Fruit fly (Drosophila melanogaster): ENCODE measurements around the gene CG14930.
A peak's percentile ranks its signal among the peaks of the same experiment; 100 is the strongest.

Gene CG14930

dm6 chr2L:11521185-11521584, at the start of gene CG14930:
CG14930 (minus strand) TSS chr2L:11521285.
- TF ChIP-seq CG17801 (GFP tag; optimal IDR thresholded peaks at IDR 0.05; ENCODE audit: partially characterized antibody): no peak

dm6 chr2L:11553825-11554224, 32.7 kb upstream of the CG14930 start:
- TF ChIP-seq CG17801 (GFP tag; optimal IDR thresholded peaks at IDR 0.05; ENCODE audit: partially characterized antibody): no peak

dm6 chr2L:11535845-11536244, 14.8 kb upstream of the CG14930 start, which contains the start of gene CG43438:
CG43438 (plus strand) TSS chr2L:11536145.
- no peak for TF ChIP-seq CG17801 (GFP tag; optimal IDR thresholded peaks at IDR 0.05; ENCODE audit: partially characterized antibody)

- TF ChIP-seq CG17801 (GFP tag; optimal IDR thresholded peaks at IDR 0.05; ENCODE audit: partially characterized antibody): no peak
These were observed 10.4 kb upstream of the CG14930 start, which contains the start of gene CG34162 for dm6 chr2L:11531520-11531919. CG34162 (plus strand) TSS chr2L:11531820.

- no peak for TF ChIP-seq CG17801 (GFP tag; optimal IDR thresholded peaks at IDR 0.05; ENCODE audit: partially characterized antibody)
These were observed 9.9 kb upstream of the CG14930 start, which contains the start of gene CG31706 for dm6 chr2L:11530952-11531351. CG31706 (minus strand) TSS chr2L:11531052.

dm6 chr2L:11528129-11528589, 7.1 kb upstream of the CG14930 start, which contains the start of gene CG31705:
CG31705 (minus strand) TSS chr2L:11528205.
- TF ChIP-seq CG17801 (GFP tag; optimal IDR thresholded peaks at IDR 0.05; ENCODE audit: partially characterized antibody): peak; percentile 73

- no peak for TF ChIP-seq CG17801 (GFP tag; optimal IDR thresholded peaks at IDR 0.05; ENCODE audit: partially characterized antibody)
These were observed 1.6 kb upstream of the CG14930 start, which contains the start of gene CG43153 for dm6 chr2L:11522676-11523075. CG43153 (minus strand) TSS chr2L:11522776.

dm6 chr2L:11519532-11519931, 1.6 kb downstream of the CG14930 start, which contains the start of gene CG14929:
CG14929 (plus strand) TSS chr2L:11519832.
- no peak for TF ChIP-seq CG17801 (GFP tag; optimal IDR thresholded peaks at IDR 0.05; ENCODE audit: partially characterized antibody)

dm6 chr2L:11516526-11517441, 4.3 kb downstream of the CG14930 start, which contains the start of the genes Dlg5 and CG4970:
Dlg5 (minus strand) TSS chr2L:11517081.
CG4970 (plus strand) TSS chr2L:11517391.
- no peak for TF ChIP-seq CG17801 (GFP tag; optimal IDR thresholded peaks at IDR 0.05; ENCODE audit: partially characterized antibody)

- no peak for TF ChIP-seq CG17801 (GFP tag; optimal IDR thresholded peaks at IDR 0.05; ENCODE audit: partially characterized antibody)
These were observed 16.1 kb downstream of the CG14930 start for dm6 chr2L:11504896-11505569.

- no peak for TF ChIP-seq CG17801 (GFP tag; optimal IDR thresholded peaks at IDR 0.05; ENCODE audit: partially characterized antibody)
These were observed 18.4 kb downstream of the CG14930 start for dm6 chr2L:11502698-11503097.

- no peak for TF ChIP-seq CG17801 (GFP tag; optimal IDR thresholded peaks at IDR 0.05; ENCODE audit: partially characterized antibody)
These were observed 19.6 kb downstream of the CG14930 start, which contains the start of gene spz4 for dm6 chr2L:11501427-11501968. spz4 (plus strand) TSS chr2L:11501715.

- TF ChIP-seq CG17801 (GFP tag; optimal IDR thresholded peaks at IDR 0.05; ENCODE audit: partially characterized antibody): no peak
These were observed 20.4 kb downstream of the CG14930 start for dm6 chr2L:11500649-11501048.

dm6 chr2L:11498839-11499238, 22.2 kb downstream of the CG14930 start, which contains the start of gene Cog8:
Cog8 (minus strand) TSS chr2L:11498948.
- no peak for TF ChIP-seq CG17801 (GFP tag; optimal IDR thresholded peaks at IDR 0.05; ENCODE audit: partially characterized antibody)

- no peak for TF ChIP-seq CG17801 (GFP tag; optimal IDR thresholded peaks at IDR 0.05; ENCODE audit: partially characterized antibody)
These were observed 27.2 kb downstream of the CG14930 start for dm6 chr2L:11493933-11494332.
